Fruit fly (Drosophila melanogaster): ENCODE measurements around the gene NHP2.

Gene NHP2

dm6 chr3L:14790127-14790589 is 11.8 kb downstream of the NHP2 start (continued):
- no peak for TF ChIP-seq usp (GFP tag; optimal IDR thresholded peaks at IDR 0.05)
- no peak for TF ChIP-seq Hr78 (GFP tag; optimal IDR thresholded peaks at IDR 0.05)
- peak; percentile 83 for TF ChIP-seq CG30403 (GFP tag; optimal IDR thresholded peaks at IDR 0.05)
- TF ChIP-seq Asciz (GFP tag; optimal IDR thresholded peaks at IDR 0.05): no peak
- TF ChIP-seq CG32772 (GFP tag; IDR thresholded peaks at IDR 0.05): peak; percentile 71
- peak; percentile 87 for TF ChIP-seq slbo (GFP tag; IDR thresholded peaks at IDR 0.05)
- peak; percentile 85 for TF ChIP-seq maf-S (GFP tag; optimal IDR thresholded peaks at IDR 0.05)
- peak; percentile 8 for TF ChIP-seq run (tag; optimal IDR thresholded peaks at IDR 0.05)
- peak; percentile 73 for TF ChIP-seq CG30431 (GFP tag; optimal IDR thresholded peaks at IDR 0.05)
- TF ChIP-seq CG12391 (tag; optimal IDR thresholded peaks at IDR 0.05): peak; percentile 71
- TF ChIP-seq Rx (GFP tag; IDR thresholded peaks at IDR 0.05): peak; percentile 80
- TF ChIP-seq amos (GFP tag; IDR thresholded peaks at IDR 0.05; ENCODE audit: partially characterized antibody): peak; percentile 78
- TF ChIP-seq Spps (tag; optimal IDR thresholded peaks at IDR 0.05): peak; percentile 10
- TF ChIP-seq TFAM (GFP tag; optimal IDR thresholded peaks at IDR 0.05): no peak
- TF ChIP-seq CG11456 (GFP tag; IDR thresholded peaks at IDR 0.05): peak; percentile 76
- peak; percentile 80 for TF ChIP-seq vvl (GFP tag; IDR thresholded peaks at IDR 0.05)
- peak; percentile 80 for TF ChIP-seq CG9817 (tag; optimal IDR thresholded peaks at IDR 0.05)
- peak; percentile 77 for TF ChIP-seq Fer1 (GFP tag; optimal IDR thresholded peaks at IDR 0.05)
- TF ChIP-seq eve (GFP tag; optimal IDR thresholded peaks at IDR 0.05): no peak
- TF ChIP-seq CG8290 (GFP tag; optimal IDR thresholded peaks at IDR 0.05): peak; percentile 59
- peak in 1 of 2 experiments; percentile 26 for TF ChIP-seq CG8290 (tag; optimal IDR thresholded peaks at IDR 0.05)
- peak; percentile 77; the same call in 2 of the 3 replicates for TF ChIP-seq zen2 (GFP tag; IDR thresholded peaks at IDR 0.05; ENCODE audit: partially characterized antibody)
- TF ChIP-seq btn (GFP tag; optimal IDR thresholded peaks at IDR 0.05): peak; percentile 56
- peak; percentile 64; the same call in 1 of the 3 replicates for TF ChIP-seq otp (GFP tag; IDR thresholded peaks at IDR 0.05)
- no peak for TF ChIP-seq jing (GFP tag; optimal IDR thresholded peaks at IDR 0.05)
- no peak for TF ChIP-seq CG15073 (GFP tag; optimal IDR thresholded peaks at IDR 0.05)
- peak; percentile 89 for TF ChIP-seq dpn (GFP tag; optimal IDR thresholded peaks at IDR 0.05)
- no peak for TF ChIP-seq nerfin-1 (tag; optimal IDR thresholded peaks at IDR 0.05)
- peak; percentile 86 for TF ChIP-seq Sin3A (optimal IDR thresholded peaks at IDR 0.05)
- TF ChIP-seq her (GFP tag; optimal IDR thresholded peaks at IDR 0.05): peak; percentile 81
- peak; percentile 43 for TF ChIP-seq CG2116 (GFP tag; optimal IDR thresholded peaks at IDR 0.05)
- TF ChIP-seq CG11398 (GFP tag; optimal IDR thresholded peaks at IDR 0.05): peak; percentile 61
- TF ChIP-seq tin (GFP tag; optimal IDR thresholded peaks at IDR 0.05): peak; percentile 86
- TF ChIP-seq CG8765 (GFP tag; IDR thresholded peaks at IDR 0.05): peak; percentile 44; the same call in 1 of the 2 replicates
- TF ChIP-seq Fer2 (tag; optimal IDR thresholded peaks at IDR 0.05): peak; percentile 54
- peak; percentile 76 for TF ChIP-seq CG1602 (GFP tag; optimal IDR thresholded peaks at IDR 0.05)
- no peak for TF ChIP-seq Hey (tag; optimal IDR thresholded peaks at IDR 0.05)
- no peak for TF ChIP-seq cad (GFP tag; optimal IDR thresholded peaks at IDR 0.05)
- TF ChIP-seq CG9797 (GFP tag; optimal IDR thresholded peaks at IDR 0.05): peak; percentile 34
- peak; percentile 45; the same call in 1 of the 2 replicates for TF ChIP-seq ham (GFP tag; IDR thresholded peaks at IDR 0.05)
- TF ChIP-seq pita (GFP tag; optimal IDR thresholded peaks at IDR 0.05): no peak
- TF ChIP-seq CG7745 (tag; optimal IDR thresholded peaks at IDR 0.05): no peak
- no peak for TF ChIP-seq pfk (GFP tag; optimal IDR thresholded peaks at IDR 0.05)
- TF ChIP-seq Stat92E (GFP tag; optimal IDR thresholded peaks at IDR 0.05): no peak
- peak; percentile 38 for TF ChIP-seq CG34376 (GFP tag; optimal IDR thresholded peaks at IDR 0.05)
- TF ChIP-seq CG31365 (tag; optimal IDR thresholded peaks at IDR 0.05): peak; percentile 0
- peak; percentile 41 for TF ChIP-seq CG17829 (tag; optimal IDR thresholded peaks at IDR 0.05)
- peak; percentile 85 for TF ChIP-seq gro (GFP tag; optimal IDR thresholded peaks at IDR 0.05)
- TF ChIP-seq Doc3 (GFP tag; IDR thresholded peaks at IDR 0.05; ENCODE audit: partially characterized antibody): peak; percentile 82
- TF ChIP-seq h (optimal IDR thresholded peaks at IDR 0.05): no peak
- peak; percentile 67 for TF ChIP-seq CG7556 (GFP tag; optimal IDR thresholded peaks at IDR 0.05)

Data from whole organism, embryonic.